Worm (Caenorhabditis elegans) whole organism, young adult: Measurements from ENCODE around the gene R10E11.6.
A peak's percentile ranks its signal among the peaks of the same experiment; 100 is the strongest.

Experiments used
- D2030.7 ChIP-seq: fragments of 200-800 bp; sonication (Bioruptor generic); IDR thresholded peaks from 2 replicates; pipeline ENCODE4 v1.3.6; 2022; ENCODE audit warnings: missing genetic modification reagents, missing genetic modification characterization, missing compliant biosample characterization
- F49E8.2 ChIP-seq: sonication (generic microtip); optimal IDR thresholded peaks from 3 replicates; lab custom pipeline; 2017; ENCODE audit warnings: missing genetic modification characterization, mild to moderate bottlenecking, missing compliant biosample characterization, antibody characterized with exemption, moderate library complexity; ENCODE audit not compliant: insufficient read depth
- F57A8.1 ChIP-seq: fragments of 200-800 bp; sonication (Bioruptor generic); optimal IDR thresholded peaks from 2 replicates; lab custom pipeline; 2018; ENCODE audit warnings: mild to moderate bottlenecking, missing genetic modification characterization, moderate library complexity, missing compliant biosample characterization
- Y53G8AR.9 ChIP-seq: fragments of 200-800 bp; sonication (Bioruptor generic); conservative IDR thresholded peaks from 2 replicates; pipeline ENCODE4 v1.3.6; 2022; ENCODE audit warnings: missing genetic modification reagents, missing genetic modification characterization, missing compliant biosample characterization
- Y56A3A.18 ChIP-seq: fragments of 200-800 bp; sonication (Bioruptor generic); IDR thresholded peaks from 2 replicates; pipeline ENCODE4 v1.3.6; 2022; ENCODE audit warnings: missing genetic modification reagents, missing genetic modification characterization, missing compliant biosample characterization
- Y67H2A.10 ChIP-seq: fragments of 200-800 bp; sonication (Bioruptor generic); conservative IDR thresholded peaks from 2 replicates; pipeline ENCODE4 v1.3.6; 2022; ENCODE audit warnings: missing genetic modification reagents, missing genetic modification characterization, missing compliant biosample characterization
- ama-1 ChIP-seq, 3 experiments: fragments of 150-350 bp in 1 of 3; sonication (generic microtip) in 2 of 3; optimal IDR thresholded peaks; 2 replicates each; lab custom pipeline; 2014 to 2018; ENCODE audit warnings: missing biosample characterization in 2 of 3, missing genetic modification characterization in 2 of 3, missing genetic modification reagents in 2 of 3
- atf-7 ChIP-seq: sonication (generic microtip); optimal IDR thresholded peaks from 2 replicates; lab custom pipeline; 2017; ENCODE audit warnings: mild to moderate bottlenecking, missing genetic modification characterization, missing compliant biosample characterization
- attf-5 ChIP-seq: fragments of 200-800 bp; sonication (Bioruptor generic); optimal IDR thresholded peaks from 2 replicates; lab custom pipeline; 2018; ENCODE audit warnings: mild to moderate bottlenecking, missing genetic modification characterization, missing compliant biosample characterization
- cebp-1 ChIP-seq, 2 experiments: fragments of 200-800 bp in 1 of 2; sonication (Bioruptor generic) in 1 of 2; sonication (generic microtip) in 1 of 2; IDR thresholded peaks in 1 of 2; optimal IDR thresholded peaks in 1 of 2; 2 replicates each; pipeline versions ENCODE4 v1.3.6 to Lab custom; 2017 to 2022; ENCODE audit warnings: missing compliant biosample characterization in 2 of 2, missing genetic modification characterization in 2 of 2, mild to moderate bottlenecking in 1 of 2, missing genetic modification reagents in 1 of 2, moderate library complexity in 1 of 2
- cebp-2 ChIP-seq: fragments of 200-800 bp; sonication (Bioruptor generic); IDR thresholded peaks from 2 replicates; pipeline ENCODE4 v1.3.6; 2022; ENCODE audit warnings: missing genetic modification characterization, missing compliant biosample characterization
- ceh-58 ChIP-seq: fragments of 200-800 bp; sonication (Bioruptor generic); IDR thresholded peaks from 2 replicates; pipeline ENCODE4 v1.3.6; 2022; ENCODE audit warnings: missing genetic modification characterization, missing compliant biosample characterization
- dox-1 ChIP-seq: fragments of 200-800 bp; sonication (Bioruptor generic); IDR thresholded peaks from 2 replicates; pipeline ENCODE4 v1.3.6; 2022; ENCODE audit warnings: missing genetic modification reagents, missing genetic modification characterization, missing compliant biosample characterization
- egl-44 ChIP-seq: fragments of 200-800 bp; sonication (Bioruptor generic); IDR thresholded peaks from 2 replicates; pipeline ENCODE4 v1.3.6; 2022; ENCODE audit warnings: missing genetic modification reagents, missing genetic modification characterization, missing compliant biosample characterization
- egrh-3 ChIP-seq: fragments of 200-800 bp; sonication (Bioruptor generic); IDR thresholded peaks from 2 replicates; pipeline ENCODE4 v1.3.6; 2022; ENCODE audit warnings: missing genetic modification reagents, missing genetic modification characterization, missing compliant biosample characterization
- ekl-4 ChIP-seq: fragments of 200-800 bp; sonication (Bioruptor generic); IDR thresholded peaks from 2 replicates; pipeline ENCODE4 v1.3.6; 2022; ENCODE audit warnings: missing genetic modification reagents, missing genetic modification characterization, missing compliant biosample characterization
- fkh-3 ChIP-seq: sonication (generic microtip); optimal IDR thresholded peaks from 2 replicates; lab custom pipeline; 2016; ENCODE audit warnings: mild to moderate bottlenecking, missing genetic modification characterization, missing compliant biosample characterization
- hlh-26 ChIP-seq: fragments of 200-800 bp; sonication (Bioruptor generic); conservative IDR thresholded peaks from 2 replicates; pipeline ENCODE4 v1.3.6; 2022; ENCODE audit warnings: missing genetic modification reagents, missing genetic modification characterization, missing compliant biosample characterization
- hrde-1 ChIP-seq: sonication (generic microtip); optimal IDR thresholded peaks from 2 replicates; lab custom pipeline; 2016; ENCODE audit warnings: missing genetic modification characterization, mild to moderate bottlenecking, missing compliant biosample characterization, moderate library complexity, missing genotype, missing genetic modification reagents, borderline replicate concordance
- let-607 ChIP-seq, 2 experiments: fragments of 200-800 bp in 1 of 2; sonication (Bioruptor generic) in 1 of 2; sonication (generic microtip) in 1 of 2; optimal IDR thresholded peaks; 2 replicates each; lab custom pipeline; 2016 to 2018; ENCODE audit warnings: mild to moderate bottlenecking in 2 of 2, missing compliant biosample characterization in 2 of 2, missing genetic modification characterization in 2 of 2, moderate library complexity in 2 of 2, missing genotype in 1 of 2
- lin-40 ChIP-seq: sonication (generic microtip); optimal IDR thresholded peaks from 2 replicates; lab custom pipeline; 2016; ENCODE audit warnings: missing genetic modification characterization, mild to moderate bottlenecking, missing compliant biosample characterization, missing genotype, missing genetic modification reagents
- lir-1 ChIP-seq: fragments of 200-800 bp; sonication (Bioruptor generic); conservative IDR thresholded peaks from 2 replicates; pipeline ENCODE4 v1.3.6; 2022; ENCODE audit warnings: missing genetic modification reagents, missing genetic modification characterization, missing compliant biosample characterization
- mel-28 ChIP-seq: sonication (generic microtip); optimal IDR thresholded peaks from 2 replicates; lab custom pipeline; 2016; ENCODE audit warnings: borderline replicate concordance, mild to moderate bottlenecking, missing genetic modification characterization, missing compliant biosample characterization
- nfya-2 ChIP-seq: fragments of 200-800 bp; sonication (Bioruptor generic); IDR thresholded peaks from 2 replicates; pipeline ENCODE4 v1.3.6; 2022; ENCODE audit warnings: missing genetic modification reagents, missing genetic modification characterization, missing compliant biosample characterization
- nhr-27 ChIP-seq: fragments of 200-800 bp; sonication (Bioruptor generic); optimal IDR thresholded peaks from 2 replicates; lab custom pipeline; 2018; ENCODE audit warnings: mild to moderate bottlenecking, missing genetic modification characterization, moderate library complexity, missing compliant biosample characterization
- nhr-80 ChIP-seq: sonication (generic microtip); optimal IDR thresholded peaks from 2 replicates; lab custom pipeline; 2016; ENCODE audit warnings: missing genetic modification characterization, missing compliant biosample characterization
- pbrm-1 ChIP-seq: fragments of 200-800 bp; sonication (Bioruptor generic); IDR thresholded peaks from 2 replicates; pipeline ENCODE4 v1.3.6; 2022; ENCODE audit warnings: missing genetic modification reagents, missing genetic modification characterization, missing compliant biosample characterization
- repo-1 ChIP-seq: sonication (generic microtip); optimal IDR thresholded peaks from 2 replicates; lab custom pipeline; 2017; ENCODE audit warnings: mild to moderate bottlenecking, missing genetic modification characterization, missing compliant biosample characterization
- rpc-1 ChIP-seq, 2 experiments: fragments of 150-350 bp in 1 of 2; sonication (generic microtip) in 1 of 2; optimal IDR thresholded peaks; 2 replicates each; lab custom pipeline; 2014 to 2018; ENCODE audit warnings: missing biosample characterization in 1 of 2, missing genetic modification characterization in 1 of 2, missing genetic modification reagents in 1 of 2, missing genotype in 1 of 2
- snpc-1.1 ChIP-seq: sonication (generic microtip); optimal IDR thresholded peaks from 2 replicates; lab custom pipeline; 2017; ENCODE audit warnings: missing genetic modification characterization, mild to moderate bottlenecking, missing compliant biosample characterization, antibody characterized with exemption, moderate library complexity, missing genotype, missing genetic modification reagents; ENCODE audit not compliant: insufficient read depth
- snpc-1.3 ChIP-seq: sonication (generic microtip); optimal IDR thresholded peaks from 2 replicates; lab custom pipeline; 2017; ENCODE audit warnings: missing genetic modification characterization, mild to moderate bottlenecking, missing compliant biosample characterization, antibody characterized with exemption, moderate library complexity, missing genotype, missing genetic modification reagents; ENCODE audit not compliant: insufficient read depth
- tbx-9 ChIP-seq: sonication (generic microtip); optimal IDR thresholded peaks from 2 replicates; lab custom pipeline; 2016; ENCODE audit warnings: borderline replicate concordance, missing genetic modification characterization, inconsistent platforms, missing compliant biosample characterization
- unc-130 ChIP-seq: sonication (generic microtip); optimal IDR thresholded peaks from 2 replicates; lab custom pipeline; 2016; ENCODE audit warnings: missing genetic modification reagents, missing genetic modification characterization, missing compliant biosample characterization
- ztf-28 ChIP-seq: fragments of 200-800 bp; sonication (Bioruptor generic); IDR thresholded peaks from 2 replicates; pipeline ENCODE4 v1.3.6; 2022; ENCODE audit warnings: missing genetic modification reagents, missing genetic modification characterization, missing compliant biosample characterization
- ztf-3 ChIP-seq: fragments of 200-800 bp; sonication (Bioruptor generic); optimal IDR thresholded peaks from 2 replicates; lab custom pipeline; 2018; ENCODE audit warnings: mild to moderate bottlenecking, missing genetic modification characterization, missing compliant biosample characterization

R10E11.6 gene

ce11 chrIII:9783133-9783590 lies 356 bp downstream of the R10E11.6 start (continued):
- peak; percentile 57 for TF ChIP-seq ztf-3 (GFP tag; lab: Kevin White, UChicago)
- TF ChIP-seq Y53G8AR.9 (GFP tag; lab: Robert Waterston, UW): 0 out of 2 replicates have a peak, but pooled peaks have one; percentile 54
- TF ChIP-seq F57A8.1 (GFP tag; lab: Kevin White, UChicago): no peak
- peak; percentile 6 for TF ChIP-seq hrde-1 (tag; lab: Kevin White, UChicago)
- peak; percentile 21 for TF ChIP-seq attf-5 (GFP tag; lab: Kevin White, UChicago)
- TF ChIP-seq lin-40 (tag; lab: Kevin White, UChicago): peak; percentile 38
- peak; percentile 54; the same call in 1 of the 2 replicates for TF ChIP-seq Y56A3A.18 (GFP tag; lab: Robert Waterston, UW)
- peak; percentile 24 for TF ChIP-seq F49E8.2 (tag; lab: Kevin White, UChicago)
- peak; percentile 21 to 35 for TF ChIP-seq let-607 (tag; optimal IDR thresholded peaks at IDR 0.05; lab: Kevin White, UChicago)
- TF ChIP-seq atf-7 (tag; lab: Kevin White, UChicago): peak; percentile 61
- 0 out of 2 replicates have a peak, but pooled peaks have one; percentile 36 for TF ChIP-seq cebp-2 (GFP tag; lab: Robert Waterston, UW)
- 0 out of 2 replicates have a peak, but pooled peaks have one; percentile 15 for TF ChIP-seq pbrm-1 (GFP tag; lab: Robert Waterston, UW)
- peak; percentile 81 for TF ChIP-seq repo-1 (tag; lab: Kevin White, UChicago)
- peak; percentile 17; the same call in 1 of the 2 replicates for TF ChIP-seq ekl-4 (GFP tag; lab: Robert Waterston, UW)
- TF ChIP-seq nfya-2: no peak

ce11 chrIII:9786776-9787175 lies 4.0 kb downstream of the R10E11.6 start:
- TF ChIP-seq ztf-28 (GFP tag; lab: Robert Waterston, UW) (no peak), let-607 (tag; optimal IDR thresholded peaks at IDR 0.05; lab: Kevin White, UChicago) (peak; percentile 97 to 98), hrde-1 (tag; lab: Kevin White, UChicago) (no peak), nhr-80 (tag; lab: Kevin White, UChicago) (peak; percentile 93), egrh-3 (GFP tag; lab: Robert Waterston, UW) (no peak), mel-28 (tag; lab: Kevin White, UChicago) (no peak)

- TF ChIP-seq nhr-27 (tag; lab: Kevin White, UChicago): no peak
- TF ChIP-seq snpc-1.3 (tag; lab: Kevin White, UChicago): no peak
- no peak for TF ChIP-seq egl-44 (GFP tag; lab: Robert Waterston, UW)
- TF ChIP-seq dox-1 (GFP tag; lab: Robert Waterston, UW): no peak
- TF ChIP-seq D2030.7 (GFP tag; lab: Robert Waterston, UW): no peak
- no peak for TF ChIP-seq hlh-26 (GFP tag; lab: Robert Waterston, UW)
- TF ChIP-seq ceh-58 (GFP tag; lab: Robert Waterston, UW): no peak
- no peak for TF ChIP-seq snpc-1.1
- no peak for TF ChIP-seq cebp-1 (GFP tag; IDR thresholded peaks at IDR 0.05; lab: Robert Waterston, UW)
- TF ChIP-seq cebp-1 (tag; optimal IDR thresholded peaks at IDR 0.05; lab: Kevin White, UChicago): no peak
- TF ChIP-seq Y67H2A.10 (GFP tag; lab: Robert Waterston, UW): no peak
- no peak for TF ChIP-seq ama-1 (optimal IDR thresholded peaks at IDR 0.05; lab: Kevin White, UChicago)
- TF ChIP-seq ama-1 (GFP tag; optimal IDR thresholded peaks at IDR 0.05; lab: Kevin White, UChicago): no peak
- TF ChIP-seq fkh-3: no peak
- TF ChIP-seq atf-7 (tag; lab: Kevin White, UChicago): no peak
- TF ChIP-seq Y56A3A.18 (GFP tag; lab: Robert Waterston, UW): no peak
- TF ChIP-seq unc-130 (GFP tag; lab: Kevin White, UChicago): no peak
- TF ChIP-seq rpc-1 (optimal IDR thresholded peaks at IDR 0.05; lab: Kevin White, UChicago): no peak
- no peak for TF ChIP-seq rpc-1 (tag; optimal IDR thresholded peaks at IDR 0.05; lab: Kevin White, UChicago)
- no peak for TF ChIP-seq tbx-9 (tag; lab: Kevin White, UChicago)
- no peak for TF ChIP-seq lir-1 (GFP tag; lab: Robert Waterston, UW)
Measured at ce11 chrIII:9789083-9789482, 6.3 kb downstream of the R10E11.6 start.
